Worm (Caenorhabditis elegans): Measurements from ENCODE around the gene ins-6.

The ins-6 gene

DNA sequence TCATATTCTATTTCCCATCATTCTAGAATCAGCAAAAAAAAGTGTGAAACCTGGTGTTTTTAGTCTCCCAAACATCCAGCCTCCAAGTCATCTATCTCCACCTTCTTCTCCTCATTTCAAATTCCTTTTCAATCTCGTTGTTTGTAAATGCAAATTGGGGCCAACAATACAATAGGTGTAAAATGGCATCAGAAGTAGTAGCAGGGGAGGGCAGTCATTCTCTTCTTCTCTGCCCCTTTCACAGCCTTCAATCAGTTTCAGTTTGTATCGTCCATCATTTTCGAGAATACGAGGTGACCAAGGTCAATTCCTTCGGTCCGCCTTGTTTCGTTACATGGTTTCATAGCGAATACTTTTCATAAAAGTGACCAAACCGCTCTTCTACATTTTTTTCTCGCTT, 30.9 kb upstream of the ins-6 start, which contains the start of gene B0034.4:
B0034.4 (minus strand) TSS at position 229 of the 400 bp plus-strand sequence.
- no peak for TF ChIP-seq pag-3 (tag; optimal IDR thresholded peaks at IDR 0.05; ENCODE audit: borderline replicate concordance)
- no peak for TF ChIP-seq ahr-1 (tag; optimal IDR thresholded peaks at IDR 0.05)
- TF ChIP-seq syd-9 (tag; optimal IDR thresholded peaks at IDR 0.05) = no peak
- TF ChIP-seq tbx-7 (tag; optimal IDR thresholded peaks at IDR 0.05) = no peak
- no peak for TF ChIP-seq pha-2 (tag; optimal IDR thresholded peaks at IDR 0.05)
- TF ChIP-seq tbx-2 (tag; optimal IDR thresholded peaks at IDR 0.05) = no peak

DNA sequence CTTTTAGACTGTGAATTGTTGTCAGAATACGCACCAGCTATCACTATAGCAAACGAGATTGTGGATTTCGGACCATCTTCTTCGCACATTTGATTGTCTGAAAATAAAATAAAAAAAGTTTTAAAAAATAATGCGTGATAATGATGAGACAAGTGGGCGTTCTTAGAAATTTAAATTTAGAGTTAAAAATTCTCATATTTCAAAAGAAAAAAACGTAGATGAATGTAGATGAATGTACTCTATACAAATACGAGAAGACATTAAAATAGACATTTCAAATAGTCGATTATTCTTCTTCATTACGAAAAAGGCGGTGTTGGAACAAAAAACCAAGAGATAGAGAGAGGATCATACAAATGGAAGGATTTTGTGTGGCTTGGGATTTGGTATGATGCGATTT, 25.4 kb upstream of the ins-6 start, which contains the start of gene B0034.5:
B0034.5 (minus strand) TSS at position 101 of the 400 bp plus-strand sequence.
- TF ChIP-seq ceh-34 (tag; optimal IDR thresholded peaks at IDR 0.05) (no peak), hlh-15 (tag; optimal IDR thresholded peaks at IDR 0.05) (no peak), ttx-3 (tag; optimal IDR thresholded peaks at IDR 0.05) (no peak), ceh-18 (tag; optimal IDR thresholded peaks at IDR 0.05) (no peak), ceh-48 (tag; optimal IDR thresholded peaks at IDR 0.05) (no peak), madf-2 (tag; optimal IDR thresholded peaks at IDR 0.05) (no peak), C38D4.7 (GFP tag; optimal IDR thresholded peaks at IDR 0.05) (no peak), pag-3 (tag; optimal IDR thresholded peaks at IDR 0.05; ENCODE audit: borderline replicate concordance) (no peak), sdc-2 (tag; optimal IDR thresholded peaks at IDR 0.05) (no peak), sox-2 (GFP tag; IDR thresholded peaks at IDR 0.05) (no peak), sox-4 (tag; optimal IDR thresholded peaks at IDR 0.05) (no peak), ref-2 (tag; optimal IDR thresholded peaks at IDR 0.05) (no peak), nhr-11 (tag; optimal IDR thresholded peaks at IDR 0.05) (no peak), nfya-1 (tag; optimal IDR thresholded peaks at IDR 0.05) (no peak), tbx-2 (tag; optimal IDR thresholded peaks at IDR 0.05) (no peak)

DNA sequence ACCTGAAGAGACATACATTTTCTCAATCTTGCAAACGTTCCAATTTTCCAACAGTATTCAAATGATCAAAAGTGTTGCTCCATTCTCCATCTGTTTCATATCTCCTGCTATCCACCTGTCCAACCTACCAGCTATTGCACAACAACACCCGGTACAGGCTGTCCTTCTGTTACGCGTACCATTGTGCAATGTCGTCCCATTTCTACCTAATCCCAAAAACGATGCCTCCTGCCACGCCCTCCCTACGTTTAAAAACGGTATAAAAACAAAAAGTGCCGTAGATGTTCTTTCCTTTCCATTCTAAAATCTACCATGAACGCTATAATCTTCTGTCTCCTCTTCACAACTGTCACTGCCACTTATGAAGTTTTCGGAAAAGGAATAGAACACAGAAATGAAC, 12.0 kb upstream of the ins-6 start, which contains the start of gene ins-2:
ins-2 (plus strand) TSS at position 301 of the 400 bp plus-strand sequence.
- TF ChIP-seq pat-9 (tag; optimal IDR thresholded peaks at IDR 0.05) (no peak), ttx-3 (tag; optimal IDR thresholded peaks at IDR 0.05) (no peak)

DNA sequence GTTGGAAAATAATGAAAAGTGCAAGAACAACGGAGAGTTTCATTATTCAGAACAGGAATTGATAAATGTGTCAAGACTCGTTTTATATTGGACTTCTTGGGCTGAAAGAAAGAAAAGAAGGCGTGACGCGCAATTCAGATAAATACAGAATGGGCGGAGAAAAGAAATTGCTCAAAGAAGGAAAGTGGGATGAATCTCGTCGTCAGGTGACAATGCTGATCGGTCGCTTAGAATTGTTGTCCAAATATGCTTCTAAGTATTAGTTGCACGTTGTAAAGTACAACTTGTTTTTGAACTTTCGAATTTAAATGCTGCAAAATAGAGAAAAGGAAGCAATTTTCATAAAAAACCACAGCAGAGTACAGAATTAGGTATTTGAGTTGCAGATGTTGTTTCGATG, 9.6 kb upstream of the ins-6 start, which contains the start of gene ins-3:
ins-3 (minus strand) TSS at position 101 of the 400 bp plus-strand sequence.
- TF ChIP-seq pat-9 (tag; optimal IDR thresholded peaks at IDR 0.05) = no peak
- no peak for TF ChIP-seq C38D4.7 (GFP tag; optimal IDR thresholded peaks at IDR 0.05)
- TF ChIP-seq K09A11.1 (tag; optimal IDR thresholded peaks at IDR 0.05; ENCODE audit: insufficient read depth) = no peak
- no peak for TF ChIP-seq fkh-10 (GFP tag; optimal IDR thresholded peaks at IDR 0.05)
- TF ChIP-seq pqm-1 (tag; optimal IDR thresholded peaks at IDR 0.05) = no peak

DNA sequence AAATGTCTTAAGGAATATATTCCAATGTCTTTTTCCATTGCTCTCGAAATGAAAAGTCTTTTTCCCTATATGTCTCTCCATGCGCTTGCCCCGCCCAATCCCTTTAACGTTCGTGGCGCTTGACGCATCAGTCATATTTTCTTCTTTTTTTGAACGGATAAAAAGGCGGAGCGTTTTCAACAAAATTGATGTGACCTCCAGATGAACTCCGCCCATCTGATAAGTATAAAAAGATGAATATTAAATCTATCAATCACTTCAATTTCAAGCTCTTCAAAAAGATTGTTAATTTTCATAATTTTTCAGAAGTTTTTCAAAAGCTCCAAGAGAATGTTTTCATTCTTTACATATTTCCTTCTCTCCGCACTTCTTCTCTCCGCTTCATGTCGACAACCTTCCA, 4.2 kb upstream of the ins-6 start, which contains the start of gene ins-4:
ins-4 (plus strand) TSS at position 301 of the 400 bp plus-strand sequence.
- TF ChIP-seq pax-1 (tag; optimal IDR thresholded peaks at IDR 0.05) = no peak
- TF ChIP-seq nhr-232 (tag; optimal IDR thresholded peaks at IDR 0.05) = no peak
- no peak for TF ChIP-seq elt-4 (tag; optimal IDR thresholded peaks at IDR 0.05)
- no peak for TF ChIP-seq C38D4.7 (GFP tag; optimal IDR thresholded peaks at IDR 0.05)
- no peak for TF ChIP-seq lim-6 (tag; optimal IDR thresholded peaks at IDR 0.05)
- no peak for TF ChIP-seq K02D7.2 (tag; optimal IDR thresholded peaks at IDR 0.05)
- no peak for TF ChIP-seq fkh-10 (GFP tag; optimal IDR thresholded peaks at IDR 0.05)
- no peak for TF ChIP-seq hlh-30 (tag; optimal IDR thresholded peaks at IDR 0.05; ENCODE audit: insufficient read depth)
- TF ChIP-seq hlh-8 (tag; optimal IDR thresholded peaks at IDR 0.05) = no peak
- no peak for TF ChIP-seq madf-2 (tag; optimal IDR thresholded peaks at IDR 0.05)
- TF ChIP-seq gmeb-2 (tag; optimal IDR thresholded peaks at IDR 0.05) = no peak
- no peak for TF ChIP-seq unc-42 (tag; optimal IDR thresholded peaks at IDR 0.05)
- TF ChIP-seq unc-86 (tag; optimal IDR thresholded peaks at IDR 0.05) = no peak
- TF ChIP-seq hlh-13 (GFP tag; optimal IDR thresholded peaks at IDR 0.05) = no peak
- TF ChIP-seq tbx-2 (tag; optimal IDR thresholded peaks at IDR 0.05) = no peak
